Worm (Caenorhabditis elegans): Measurements from ENCODE around the gene dyf-13.

ce11 chrII:7182630-7183029, 11.5 kb upstream of the dyf-13 start:
- TF ChIP-seq R02D3.7 (tag; optimal IDR thresholded peaks at IDR 0.05), result no peak
- no peak for TF ChIP-seq ztf-11 (tag; optimal IDR thresholded peaks at IDR 0.05)
- no peak for TF ChIP-seq elt-1 (tag; optimal IDR thresholded peaks at IDR 0.05)
- no peak for TF ChIP-seq mdl-1 (tag; optimal IDR thresholded peaks at IDR 0.05)
- no peak for TF ChIP-seq ceh-82 (tag; optimal IDR thresholded peaks at IDR 0.05)
- no peak for TF ChIP-seq lin-39 (tag; optimal IDR thresholded peaks at IDR 0.05)
- TF ChIP-seq pqm-1 (tag; optimal IDR thresholded peaks at IDR 0.05), result no peak
- TF ChIP-seq nhr-25 (tag; optimal IDR thresholded peaks at IDR 0.05), result no peak
- no peak for TF ChIP-seq ZK546.5 (tag; optimal IDR thresholded peaks at IDR 0.05)
- no peak for TF ChIP-seq unc-62 (GFP tag; optimal IDR thresholded peaks at IDR 0.05)
- no peak for TF ChIP-seq nhr-12 (tag; optimal IDR thresholded peaks at IDR 0.05)
- TF ChIP-seq nhr-237 (tag; optimal IDR thresholded peaks at IDR 0.05), result no peak
- no peak for TF ChIP-seq ama-1 (optimal IDR thresholded peaks at IDR 0.05)
- no peak for TF ChIP-seq unc-39 (tag; optimal IDR thresholded peaks at IDR 0.05)

Data from whole organism, L3 larva.